Fruit fly (Drosophila melanogaster) whole organism, embryonic: ENCODE measurements around the gene CG32280.

ENCODE experiments used
- Aef1 ChIP-seq: fragments of 200-800 bp; sonication (Bioruptor generic); IDR thresholded peaks from 3 replicates; pipeline ENCODE4 v1.3.6; 2022; ENCODE audit warnings: missing biosample characterization, missing genetic modification characterization
- Atf6 ChIP-seq: fragments of 200-800 bp; sonication (Bioruptor generic); IDR thresholded peaks from 2 replicates; pipeline ENCODE4 v1.3.6; 2022; ENCODE audit warnings: missing biosample characterization, missing genetic modification characterization
- Bdp1 ChIP-seq: fragments of 200-800 bp; sonication (Bioruptor generic); optimal IDR thresholded peaks from 3 replicates; lab custom pipeline; 2016; ENCODE audit warnings: missing biosample characterization, missing genetic modification characterization
- Bgb ChIP-seq: fragments of 200-800 bp; sonication (Bioruptor generic); IDR thresholded peaks from 2 replicates; pipeline ENCODE4 v1.3.6; 2022; ENCODE audit warnings: missing biosample characterization, missing genetic modification characterization; ENCODE audit not compliant: partially characterized antibody
- C15 ChIP-seq: fragments of 200-800 bp; sonication (Bioruptor generic); IDR thresholded peaks from 3 replicates; pipeline ENCODE4 v1.3.6; 2022; ENCODE audit warnings: missing biosample characterization, missing genetic modification characterization
- CG10147 ChIP-seq: fragments of 200-800 bp; sonication (Bioruptor generic); optimal IDR thresholded peaks from 2 replicates; lab custom pipeline; 2019; ENCODE audit warnings: missing biosample characterization, mild to moderate bottlenecking, missing genetic modification characterization, moderate library complexity
- CG11723 ChIP-seq: fragments of 200-800 bp; sonication (Bioruptor generic); optimal IDR thresholded peaks from 2 replicates; lab custom pipeline; 2017; ENCODE audit warnings: missing biosample characterization, mild to moderate bottlenecking, missing genetic modification characterization
- CG12769 ChIP-seq: fragments of 200-800 bp; sonication (Bioruptor generic); optimal IDR thresholded peaks from 2 replicates; lab custom pipeline; 2019; ENCODE audit warnings: missing biosample characterization, mild to moderate bottlenecking, missing genetic modification characterization, moderate library complexity
- CG17359 ChIP-seq: fragments of 200-800 bp; sonication (Bioruptor generic); optimal IDR thresholded peaks from 3 replicates; lab custom pipeline; 2018; ENCODE audit warnings: missing biosample characterization, mild to moderate bottlenecking, missing genetic modification characterization, moderate library complexity
- CG17568 ChIP-seq: fragments of 200-800 bp; sonication (Bioruptor generic); optimal IDR thresholded peaks from 2 replicates; lab custom pipeline; 2018; ENCODE audit warnings: missing biosample characterization, mild to moderate bottlenecking, missing genetic modification characterization, moderate library complexity
- CG17912 ChIP-seq: fragments of 200-800 bp; sonication (Bioruptor generic); optimal IDR thresholded peaks from 2 replicates; lab custom pipeline; 2018; ENCODE audit warnings: missing biosample characterization, mild to moderate bottlenecking, missing genetic modification characterization
- CG1792 ChIP-seq: fragments of 200-800 bp; sonication (Bioruptor generic); optimal IDR thresholded peaks from 2 replicates; lab custom pipeline; 2016; ENCODE audit warnings: missing biosample characterization, missing genetic modification characterization
- CG18476 ChIP-seq: fragments of 200-800 bp; sonication (Bioruptor generic); optimal IDR thresholded peaks from 2 replicates; lab custom pipeline; 2016; ENCODE audit warnings: missing biosample characterization, mild to moderate bottlenecking, missing genetic modification characterization
- CG2199 ChIP-seq: fragments of 200-800 bp; sonication (Bioruptor generic); IDR thresholded peaks from 3 replicates; pipeline ENCODE4 v1.3.6; 2022; ENCODE audit warnings: missing biosample characterization, missing genetic modification characterization
- CG30020 ChIP-seq: fragments of 200-800 bp; optimal IDR thresholded peaks from 2 replicates; lab custom pipeline; 2019; ENCODE audit warnings: missing biosample characterization, mild to moderate bottlenecking, missing genetic modification characterization, moderate library complexity
- CG5180 ChIP-seq: fragments of 200-800 bp; sonication (Bioruptor generic); optimal IDR thresholded peaks from 3 replicates; lab custom pipeline; 2017; ENCODE audit warnings: missing biosample characterization, missing genetic modification characterization, mild to moderate bottlenecking, moderate library complexity, missing genetic modification reagents
- CG6854 ChIP-seq: fragments of 200-800 bp; sonication (Bioruptor generic); optimal IDR thresholded peaks from 3 replicates; lab custom pipeline; 2017; ENCODE audit warnings: missing biosample characterization, mild to moderate bottlenecking, missing genetic modification characterization
- CG7357 ChIP-seq: fragments of 200-800 bp; sonication (Bioruptor generic); IDR thresholded peaks from 3 replicates; pipeline ENCODE4 v1.3.6; 2022; ENCODE audit warnings: missing biosample characterization, missing genetic modification characterization
- CG8281 ChIP-seq: fragments of 200-800 bp; sonication (Bioruptor generic); optimal IDR thresholded peaks from 2 replicates; lab custom pipeline; 2018; ENCODE audit warnings: missing biosample characterization, mild to moderate bottlenecking, missing genetic modification characterization, moderate library complexity
- D19A ChIP-seq: fragments of 200-800 bp; optimal IDR thresholded peaks from 3 replicates; lab custom pipeline; 2019; ENCODE audit warnings: missing biosample characterization, mild to moderate bottlenecking, missing genetic modification characterization, moderate library complexity
- Dbx ChIP-seq: fragments of 200-800 bp; sonication (Bioruptor generic); IDR thresholded peaks from 3 replicates; pipeline ENCODE4 v1.3.6; 2022; ENCODE audit warnings: missing biosample characterization, missing genetic modification characterization
- Dll ChIP-seq: fragments of 200-800 bp; sonication (Bioruptor generic); IDR thresholded peaks from 4 replicates; pipeline ENCODE4 v1.3.6; 2022; ENCODE audit warnings: missing biosample characterization, missing genetic modification characterization; ENCODE audit not compliant: partially characterized antibody
- Ets65A ChIP-seq: fragments of 200-800 bp; sonication (Bioruptor generic); peaks from one replicate; lab custom pipeline; 2016; ENCODE audit warnings: missing biosample characterization, missing genetic modification characterization
- HLH4C ChIP-seq: fragments of 200-800 bp; sonication (Bioruptor generic); IDR thresholded peaks from 3 replicates; pipeline ENCODE4 v1.3.6; 2022; ENCODE audit warnings: missing biosample characterization, missing genetic modification characterization; ENCODE audit not compliant: partially characterized antibody
- Mes4 ChIP-seq: fragments of 200-800 bp; sonication (Bioruptor generic); optimal IDR thresholded peaks from 2 replicates; lab custom pipeline; 2016; ENCODE audit warnings: missing biosample characterization, missing genetic modification characterization
- Nf-YB ChIP-seq: fragments of 200-800 bp; sonication (Bioruptor generic); optimal IDR thresholded peaks from 3 replicates; lab custom pipeline; 2019; ENCODE audit warnings: missing biosample characterization, mild to moderate bottlenecking, missing genetic modification characterization, moderate library complexity
- Nf-YC ChIP-seq: fragments of 200-800 bp; optimal IDR thresholded peaks from 3 replicates; lab custom pipeline; 2019; ENCODE audit warnings: missing biosample characterization, mild to moderate bottlenecking, missing genetic modification characterization, moderate library complexity
- Sry-β ChIP-seq: fragments of 200-800 bp; sonication (Bioruptor generic); optimal IDR thresholded peaks from 2 replicates; lab custom pipeline; 2018; ENCODE audit warnings: missing biosample characterization, mild to moderate bottlenecking, missing genetic modification characterization, moderate library complexity
- Stat92E ChIP-seq, 3 experiments: fragments of >200 bp in 2 of 3; fragments of 200-800 bp in 1 of 3; sonication (Bioruptor generic) in 1 of 3; optimal IDR thresholded peaks; 2 replicates each; lab custom pipeline; 2017 to 2019; ENCODE audit warnings: missing biosample characterization in 3 of 3, missing genetic modification characterization in 3 of 3, mild to moderate bottlenecking in 1 of 3, moderate library complexity in 1 of 3
- Xrp1 ChIP-seq: fragments of 200-800 bp; sonication (Bioruptor generic); IDR thresholded peaks from 2 replicates; pipeline ENCODE4 v1.3.6; 2022; ENCODE audit warnings: missing biosample characterization, missing genetic modification characterization
- YL-1 ChIP-seq: fragments of 200-800 bp; sonication (Bioruptor generic); optimal IDR thresholded peaks from 3 replicates; lab custom pipeline; 2017; ENCODE audit warnings: missing biosample characterization, mild to moderate bottlenecking, missing genetic modification characterization
- ab ChIP-seq: fragments of 200-800 bp; sonication (Bioruptor generic); optimal IDR thresholded peaks from 2 replicates; lab custom pipeline; 2016; ENCODE audit warnings: missing biosample characterization, missing genetic modification characterization
- dm ChIP-seq: fragments of 200-800 bp; sonication (Bioruptor generic); optimal IDR thresholded peaks from 3 replicates; lab custom pipeline; 2016; ENCODE audit warnings: missing biosample characterization, missing genetic modification characterization
- ems ChIP-seq: fragments of 200-800 bp; sonication (Bioruptor generic); optimal IDR thresholded peaks from 3 replicates; lab custom pipeline; 2016; ENCODE audit warnings: missing biosample characterization, missing genetic modification characterization
- eve ChIP-seq, 2 experiments: fragments of >200 bp; optimal IDR thresholded peaks; 2 replicates each; lab custom pipeline; 2017; ENCODE audit warnings: missing biosample characterization in 2 of 2, missing genetic modification characterization in 2 of 2
- fu2 ChIP-seq: fragments of 200-800 bp; sonication (Bioruptor generic); optimal IDR thresholded peaks from 2 replicates; lab custom pipeline; 2016; ENCODE audit warnings: missing biosample characterization, missing genetic modification characterization
- gce ChIP-seq: fragments of 200-800 bp; sonication (Bioruptor generic); IDR thresholded peaks from 3 replicates; pipeline ENCODE4 v1.3.6; 2022; ENCODE audit warnings: missing biosample characterization, missing genetic modification characterization
- gcm ChIP-seq: fragments of 200-800 bp; sonication (Bioruptor generic); optimal IDR thresholded peaks from 2 replicates; lab custom pipeline; 2019; ENCODE audit warnings: missing biosample characterization, mild to moderate bottlenecking, missing genetic modification characterization, moderate library complexity
- gfzf ChIP-seq: fragments of 200-800 bp; sonication (Bioruptor generic); optimal IDR thresholded peaks from 2 replicates; lab custom pipeline; 2016; ENCODE audit warnings: missing biosample characterization, mild to moderate bottlenecking, missing genetic modification characterization, moderate library complexity
- lmd ChIP-seq: fragments of 200-800 bp; sonication (Bioruptor generic); IDR thresholded peaks from 2 replicates; pipeline ENCODE4 v1.3.6; 2022; ENCODE audit warnings: missing biosample characterization, missing genetic modification characterization
- pnt ChIP-seq: fragments of 200-800 bp; sonication (Bioruptor generic); optimal IDR thresholded peaks from 3 replicates; lab custom pipeline; 2016; ENCODE audit warnings: missing biosample characterization, missing genetic modification characterization
- run ChIP-seq: fragments of 200-800 bp; sonication (Bioruptor generic); optimal IDR thresholded peaks from 3 replicates; lab custom pipeline; 2018; ENCODE audit warnings: missing biosample characterization, mild to moderate bottlenecking, missing genetic modification characterization
- slbo ChIP-seq: fragments of 200-800 bp; sonication (Bioruptor generic); IDR thresholded peaks from 2 replicates; pipeline ENCODE4 v1.3.6; 2022; ENCODE audit warnings: missing biosample characterization, missing genetic modification characterization
- twi ChIP-seq: fragments of 200-800 bp; optimal IDR thresholded peaks from 2 replicates; lab custom pipeline; 2019; ENCODE audit warnings: missing biosample characterization, mild to moderate bottlenecking, missing genetic modification characterization, moderate library complexity
- unc-4 ChIP-seq: fragments of 200-800 bp; sonication (Bioruptor generic); IDR thresholded peaks from 2 replicates; pipeline ENCODE4 v1.3.6; 2022; ENCODE audit warnings: missing biosample characterization, missing genetic modification characterization; ENCODE audit not compliant: partially characterized antibody

CG32280 gene

dm6 chr3L:3197464-3197863 is 32.5 kb downstream of the CG32280 start, which contains the start of gene CG14966 (continued):
- TF ChIP-seq CG1792, result no peak

- peak; percentile 81 for TF ChIP-seq dm (GFP tag; lab: Kevin White, UChicago)
- TF ChIP-seq CG8281 (tag; lab: Kevin White, UChicago), result peak; percentile 40
- TF ChIP-seq eve (GFP tag; optimal IDR thresholded peaks at IDR 0.05; lab: Kevin White, UChicago), result no peak
- peak; percentile 43; the same call in 1 of the 4 replicates for TF ChIP-seq Dll (GFP tag; lab: Robert Waterston, UW)
- peak; percentile 7 for TF ChIP-seq CG17912 (GFP tag; lab: Kevin White, UChicago)
- TF ChIP-seq YL-1 (GFP tag; lab: Kevin White, UChicago), result peak; percentile 93
- TF ChIP-seq CG18476 (GFP tag; lab: Kevin White, UChicago), result peak; percentile 71
- TF ChIP-seq Mes4 (GFP tag; lab: Kevin White, UChicago), result peak; percentile 80
- TF ChIP-seq CG30020 (tag; lab: Kevin White, UChicago), result peak; percentile 78
- peak; percentile 94 for TF ChIP-seq gfzf
- no peak; the same call in 1 of the 2 replicates for TF ChIP-seq Bgb
- TF ChIP-seq C15 (GFP tag; lab: Robert Waterston, UW), result no peak
- peak; percentile 42 for TF ChIP-seq Nf-YB (GFP tag; lab: Kevin White, UChicago)
- TF ChIP-seq CG7357 (GFP tag; lab: Robert Waterston, UW), result peak; percentile 46; the same call in 1 of the 3 replicates
- peak; percentile 69; the same call in 1 of the 3 replicates for TF ChIP-seq Dbx (GFP tag; lab: Robert Waterston, UW)
- TF ChIP-seq gce (GFP tag; lab: Robert Waterston, UW), result no peak
- peak; percentile 60 for TF ChIP-seq CG11723 (GFP tag; lab: Kevin White, UChicago)
- peak; percentile 76 for TF ChIP-seq fu2
- TF ChIP-seq Nf-YC (tag; lab: Kevin White, UChicago), result no peak
- TF ChIP-seq CG5180 (GFP tag; lab: Kevin White, UChicago), result no peak
- no peak for TF ChIP-seq run (tag; lab: Kevin White, UChicago)
- TF ChIP-seq CG6854 (GFP tag; lab: Kevin White, UChicago), result peak; percentile 29
- TF ChIP-seq Sry-β (GFP tag; lab: Kevin White, UChicago), result peak; percentile 87
- TF ChIP-seq Ets65A (GFP tag; lab: Kevin White, UChicago), result peak; percentile 98
- TF ChIP-seq D19A (tag; lab: Kevin White, UChicago), result no peak
- 0 out of 3 replicates have a peak, but pooled peaks have one; percentile 32 for TF ChIP-seq CG2199 (GFP tag; lab: Robert Waterston, UW)
- TF ChIP-seq slbo (GFP tag; lab: Robert Waterston, UW), result peak; percentile 86
- TF ChIP-seq gcm (GFP tag; lab: Kevin White, UChicago), result no peak
- TF ChIP-seq Xrp1 (GFP tag; lab: Robert Waterston, UW), result peak; percentile 72; the same call in 1 of the 2 replicates
- peak in 1 of 3 experiments; percentile 54 for TF ChIP-seq Stat92E (GFP tag; optimal IDR thresholded peaks at IDR 0.05; lab: Kevin White, UChicago)
- TF ChIP-seq unc-4 (GFP tag; lab: Robert Waterston, UW), result no peak
- TF ChIP-seq pnt (GFP tag; lab: Kevin White, UChicago), result peak; percentile 61
- TF ChIP-seq Bdp1 (GFP tag; lab: Kevin White, UChicago), result peak; percentile 65
- TF ChIP-seq CG10147 (GFP tag; lab: Kevin White, UChicago), result no peak
- TF ChIP-seq Atf6 (GFP tag; lab: Robert Waterston, UW), result peak; percentile 39; the same call in 1 of the 2 replicates
- peak; percentile 62 for TF ChIP-seq CG17359 (tag; lab: Kevin White, UChicago)
- peak; percentile 61 for TF ChIP-seq twi (tag; lab: Kevin White, UChicago)
- TF ChIP-seq Aef1 (GFP tag; lab: Robert Waterston, UW), result peak; percentile 70
- peak; percentile 65; the same call in 1 of the 2 replicates for TF ChIP-seq lmd (GFP tag; lab: Robert Waterston, UW)
- TF ChIP-seq ems (GFP tag; lab: Kevin White, UChicago), result peak; percentile 83
- peak; percentile 52 for TF ChIP-seq ab (GFP tag; lab: Kevin White, UChicago)
- TF ChIP-seq CG17568 (GFP tag; lab: Kevin White, UChicago), result no peak
- no peak for TF ChIP-seq CG12769 (tag; lab: Kevin White, UChicago)
- no peak; the same call in 2 of the 3 replicates for TF ChIP-seq HLH4C
Measured at dm6 chr3L:3198447-3199402, 33.7 kb downstream of the CG32280 start, which contains the start of the genes CG32276 and gry. Gene CG32276, minus strand, starts transcription at chr3L:3199047. Gene gry, plus strand, starts transcription at chr3L:3199090.
